Fruit fly (Drosophila melanogaster) whole organism, prepupa: ENCODE measurements around the gene CG7655.

Source experiments
- Blimp-1 ChIP-seq: fragments of 200-800 bp; sonication (Bioruptor generic); optimal IDR thresholded peaks from 3 replicates; lab custom pipeline; 2017; ENCODE audit warnings: missing biosample characterization, missing genetic modification characterization, mild to moderate bottlenecking, moderate library complexity, missing genetic modification reagents
- CG10669 ChIP-seq: fragments of 200-800 bp; sonication (Bioruptor generic); optimal IDR thresholded peaks from 3 replicates; lab custom pipeline; 2018; ENCODE audit warnings: missing biosample characterization, mild to moderate bottlenecking, missing genetic modification characterization, moderate library complexity
- CG11902 ChIP-seq: fragments of 200-800 bp; sonication (Bioruptor generic); optimal IDR thresholded peaks from 3 replicates; lab custom pipeline; 2016; ENCODE audit warnings: missing biosample characterization, missing genetic modification characterization
- CG1621 ChIP-seq: fragments of 200-800 bp; sonication (Bioruptor generic); optimal IDR thresholded peaks from 3 replicates; lab custom pipeline; 2018; ENCODE audit warnings: missing biosample characterization, mild to moderate bottlenecking, missing genetic modification characterization
- CG3032 ChIP-seq: fragments of 200-800 bp; optimal IDR thresholded peaks from 2 replicates; lab custom pipeline; 2019; ENCODE audit warnings: missing biosample characterization, mild to moderate bottlenecking, missing genetic modification characterization, moderate library complexity
- CG32006 ChIP-seq: fragments of 200-800 bp; sonication (Bioruptor generic); optimal IDR thresholded peaks from 3 replicates; lab custom pipeline; 2017; ENCODE audit warnings: missing biosample characterization, mild to moderate bottlenecking, missing genetic modification characterization
- CG6163 ChIP-seq: fragments of 200-800 bp; sonication (Bioruptor generic); IDR thresholded peaks from 3 replicates; pipeline ENCODE4 v1.3.6; 2022; ENCODE audit warnings: missing biosample characterization, missing genetic modification characterization
- CG6854 ChIP-seq: fragments of 200-800 bp; sonication (Bioruptor generic); optimal IDR thresholded peaks from 2 replicates; lab custom pipeline; 2017; ENCODE audit warnings: missing biosample characterization, mild to moderate bottlenecking, missing genetic modification characterization
- CG7368 ChIP-seq: fragments of 200-800 bp; sonication (Bioruptor generic); optimal IDR thresholded peaks from 3 replicates; lab custom pipeline; 2016; ENCODE audit warnings: missing biosample characterization, missing genetic modification characterization
- CG8119 ChIP-seq: fragments of 200-800 bp; sonication (Bioruptor generic); IDR thresholded peaks from 3 replicates; pipeline ENCODE4 v1.3.6; 2022; ENCODE audit warnings: missing biosample characterization, missing genetic modification characterization
- CG8319 ChIP-seq: fragments of 200-800 bp; sonication (Bioruptor generic); optimal IDR thresholded peaks from 3 replicates; lab custom pipeline; 2016; ENCODE audit warnings: missing biosample characterization, missing genetic modification characterization
- CG9139 ChIP-seq: fragments of 200-800 bp; sonication (Bioruptor generic); optimal IDR thresholded peaks from 3 replicates; lab custom pipeline; 2017; ENCODE audit warnings: missing biosample characterization, mild to moderate bottlenecking, missing genetic modification characterization
- Eip75B ChIP-seq: fragments of 200-800 bp; sonication (Bioruptor generic); optimal IDR thresholded peaks from 3 replicates; lab custom pipeline; 2016; ENCODE audit warnings: missing biosample characterization, missing genetic modification characterization
- Eip78C ChIP-seq: fragments of 200-800 bp; sonication (Bioruptor generic); peaks from one replicate; lab custom pipeline; 2016; ENCODE audit warnings: missing biosample characterization, missing genetic modification characterization
- Ets21C ChIP-seq: fragments of 200-800 bp; sonication (Bioruptor generic); optimal IDR thresholded peaks from 3 replicates; lab custom pipeline; 2016; ENCODE audit warnings: missing biosample characterization, missing genetic modification characterization
- Hr38 ChIP-seq: sonication (Bioruptor generic); optimal IDR thresholded peaks from 2 replicates; lab custom pipeline; 2016; ENCODE audit warnings: missing biosample characterization, missing genetic modification characterization
- Hr4 ChIP-seq: fragments of 200-800 bp; sonication (Bioruptor generic); optimal IDR thresholded peaks from 3 replicates; lab custom pipeline; 2016; ENCODE audit warnings: missing biosample characterization, missing genetic modification characterization
- Lpt ChIP-seq: fragments of 200-800 bp; sonication (Bioruptor generic); optimal IDR thresholded peaks from 3 replicates; lab custom pipeline; 2016; ENCODE audit warnings: missing biosample characterization, missing genetic modification characterization
- Met ChIP-seq: fragments of 200-800 bp; sonication (Bioruptor generic); optimal IDR thresholded peaks from 3 replicates; lab custom pipeline; 2016; ENCODE audit warnings: missing biosample characterization, missing genetic modification characterization
- Sox102F ChIP-seq: fragments of 200-800 bp; sonication (Bioruptor generic); optimal IDR thresholded peaks from 2 replicates; lab custom pipeline; 2016; ENCODE audit warnings: missing biosample characterization, mild to moderate bottlenecking, missing genetic modification characterization
- Sox14 ChIP-seq: fragments of 200-800 bp; sonication (Bioruptor generic); optimal IDR thresholded peaks from 3 replicates; lab custom pipeline; 2016; ENCODE audit warnings: missing biosample characterization, missing genetic modification characterization
- Sox15 ChIP-seq: fragments of 200-800 bp; sonication (Bioruptor generic); optimal IDR thresholded peaks from 3 replicates; lab custom pipeline; 2016; ENCODE audit warnings: missing biosample characterization, missing genetic modification characterization
- achi ChIP-seq: fragments of 200-800 bp; sonication (Bioruptor generic); optimal IDR thresholded peaks from 3 replicates; lab custom pipeline; 2016; ENCODE audit warnings: missing biosample characterization, missing genetic modification characterization
- dac ChIP-seq: fragments of 200-800 bp; sonication (Bioruptor generic); optimal IDR thresholded peaks from 2 replicates; lab custom pipeline; 2017; ENCODE audit warnings: missing biosample characterization, mild to moderate bottlenecking, missing genetic modification characterization
- dsx ChIP-seq: fragments of 200-800 bp; optimal IDR thresholded peaks from 3 replicates; lab custom pipeline; 2019; ENCODE audit warnings: missing biosample characterization, mild to moderate bottlenecking, missing genetic modification characterization, moderate library complexity; ENCODE audit not compliant: poor library complexity, severe bottlenecking
- eg ChIP-seq: fragments of 200-800 bp; sonication (Bioruptor generic); IDR thresholded peaks from 3 replicates; pipeline ENCODE4 v1.3.6; 2022; ENCODE audit warnings: missing biosample characterization, missing genetic modification characterization
- esn ChIP-seq: fragments of 200-800 bp; sonication (Bioruptor generic); optimal IDR thresholded peaks from 2 replicates; lab custom pipeline; 2016; ENCODE audit warnings: missing biosample characterization, mild to moderate bottlenecking, missing genetic modification characterization, moderate library complexity
- fd59A ChIP-seq: fragments of 200-800 bp; sonication (Bioruptor generic); optimal IDR thresholded peaks from 2 replicates; lab custom pipeline; 2017; ENCODE audit warnings: missing biosample characterization, mild to moderate bottlenecking, missing genetic modification characterization, missing genetic modification reagents
- fkh ChIP-seq: fragments of 200-800 bp; sonication (Bioruptor generic); optimal IDR thresholded peaks from 3 replicates; lab custom pipeline; 2017; ENCODE audit warnings: missing biosample characterization, mild to moderate bottlenecking, missing genetic modification characterization, moderate library complexity
- lz ChIP-seq: fragments of 200-800 bp; sonication (Bioruptor generic); optimal IDR thresholded peaks from 3 replicates; lab custom pipeline; 2016; ENCODE audit warnings: missing biosample characterization, missing genetic modification characterization
- pdm3 ChIP-seq: fragments of 200-800 bp; sonication (Bioruptor generic); optimal IDR thresholded peaks from 3 replicates; lab custom pipeline; 2016; ENCODE audit warnings: missing biosample characterization, missing genetic modification characterization
- salr ChIP-seq, 2 experiments: fragments of 200-800 bp; sonication (Bioruptor generic); optimal IDR thresholded peaks; 3 replicates each; lab custom pipeline; 2016 to 2018; ENCODE audit warnings: missing biosample characterization in 2 of 2, missing genetic modification characterization in 2 of 2, mild to moderate bottlenecking in 1 of 2
- ss ChIP-seq, 2 experiments: fragments of 200-800 bp; sonication (Bioruptor generic); optimal IDR thresholded peaks; 2 replicates in 1 of 2; 3 replicates in 1 of 2; lab custom pipeline; 2017 to 2018; ENCODE audit warnings: mild to moderate bottlenecking in 2 of 2, missing biosample characterization in 2 of 2, missing genetic modification characterization in 2 of 2, moderate library complexity in 1 of 2
- svp ChIP-seq: fragments of 200-800 bp; sonication (Bioruptor generic); peaks from one replicate; lab custom pipeline; 2016; ENCODE audit warnings: missing biosample characterization, missing genetic modification characterization
- topi ChIP-seq: fragments of 200-800 bp; sonication (Bioruptor generic); optimal IDR thresholded peaks from 3 replicates; lab custom pipeline; 2016; ENCODE audit warnings: missing biosample characterization, missing genetic modification characterization
- vri ChIP-seq: fragments of 200-800 bp; sonication (Bioruptor generic); optimal IDR thresholded peaks from 3 replicates; lab custom pipeline; 2016; ENCODE audit warnings: missing biosample characterization, mild to moderate bottlenecking, missing genetic modification characterization

Gene CG7655

dm6 chr3R:17710900-17711645 lies 28.6 kb downstream of the CG7655 start (continued):
- TF ChIP-seq fkh (GFP tag; lab: Kevin White, UChicago) (no peak), Ets21C (GFP tag; lab: Kevin White, UChicago) (no peak), CG3032 (tag; lab: Kevin White, UChicago) (no peak), Eip78C (GFP tag; lab: Kevin White, UChicago) (peak; percentile 59), Blimp-1 (GFP tag; lab: Kevin White, UChicago) (no peak), Sox15 (no peak), Sox14 (no peak)

- no peak for TF ChIP-seq CG8119
- TF ChIP-seq Hr38 (GFP tag; lab: Kevin White, UChicago): no peak
- no peak for TF ChIP-seq esn (GFP tag; lab: Kevin White, UChicago)
- peak; percentile 52 for TF ChIP-seq dsx
- no peak for TF ChIP-seq dac
- TF ChIP-seq Lpt (GFP tag; lab: Kevin White, UChicago): no peak
- TF ChIP-seq fd59A (GFP tag; lab: Kevin White, UChicago): no peak
- no peak for TF ChIP-seq CG3032 (tag; lab: Kevin White, UChicago)
Observed at dm6 chr3R:17711646-17711975, 29.1 kb downstream of the CG7655 start.

dm6 chr3R:17712623-17713521 lies 30.4 kb downstream of the CG7655 start:
- TF ChIP-seq ss (GFP tag; optimal IDR thresholded peaks at IDR 0.05; lab: Kevin White, UChicago) (peak; percentile 7 to 44), Sox14 (peak; percentile 57), Eip75B (GFP tag; lab: Kevin White, UChicago) (peak; percentile 20), Lpt (GFP tag; lab: Kevin White, UChicago) (no peak), CG6163 (GFP tag; lab: Robert Waterston, UW) (0 out of 3 replicates have a peak, but pooled peaks have one; percentile 12), dsx (peak; percentile 27), vri (peak; percentile 63), Sox15 (no peak), eg (GFP tag; lab: Robert Waterston, UW) (peak; percentile 42; the same call in 1 of the 3 replicates), CG9139 (GFP tag; lab: Kevin White, UChicago) (no peak), Eip78C (GFP tag; lab: Kevin White, UChicago) (peak; percentile 53), esn (GFP tag; lab: Kevin White, UChicago) (peak; percentile 9), Sox102F (GFP tag; lab: Kevin White, UChicago) (peak; percentile 7), fd59A (GFP tag; lab: Kevin White, UChicago) (no peak), CG8119 (0 out of 3 replicates have a peak, but pooled peaks have one; percentile 17), fkh (GFP tag; lab: Kevin White, UChicago) (peak; percentile 71), CG1621 (tag; lab: Kevin White, UChicago) (no peak), salr (GFP tag; optimal IDR thresholded peaks at IDR 0.05; lab: Kevin White, UChicago) (no peak), svp (GFP tag; lab: Kevin White, UChicago) (peak; percentile 83)

dm6 chr3R:17714370-17714769 lies 31.9 kb downstream of the CG7655 start:
- peak; percentile 35 for TF ChIP-seq dsx
- no peak for TF ChIP-seq CG8319 (GFP tag; lab: Kevin White, UChicago)
- TF ChIP-seq CG1621 (tag; lab: Kevin White, UChicago): peak; percentile 1
- TF ChIP-seq svp (GFP tag; lab: Kevin White, UChicago): peak; percentile 71
- TF ChIP-seq CG9139 (GFP tag; lab: Kevin White, UChicago): no peak
- TF ChIP-seq CG6854 (GFP tag; lab: Kevin White, UChicago): peak; percentile 8

- TF ChIP-seq pdm3 (GFP tag; lab: Kevin White, UChicago) (no peak), topi (no peak), CG6163 (GFP tag; lab: Robert Waterston, UW) (0 out of 3 replicates have a peak, but pooled peaks have one; percentile 33), fd59A (GFP tag; lab: Kevin White, UChicago) (no peak), CG11902 (GFP tag; lab: Kevin White, UChicago) (no peak), dsx (peak; percentile 16), lz (no peak), esn (GFP tag; lab: Kevin White, UChicago) (no peak), salr (GFP tag; optimal IDR thresholded peaks at IDR 0.05; lab: Kevin White, UChicago) (peak in 1 of 2 experiments; percentile 12), vri (peak; percentile 25), CG32006 (no peak), Hr4 (GFP tag; lab: Kevin White, UChicago) (no peak), Eip78C (GFP tag; lab: Kevin White, UChicago) (no peak), dac (no peak), Sox14 (peak; percentile 43), CG7368 (no peak), achi (GFP tag; lab: Kevin White, UChicago) (no peak), CG8119 (no peak), Met (GFP tag; lab: Kevin White, UChicago) (no peak), CG10669 (no peak)
Observed at dm6 chr3R:17714773-17715344, 32.4 kb downstream of the CG7655 start.
